Fruit fly (Drosophila melanogaster) whole organism, embryonic: ENCODE data around the gene CG3862.

Experiments
- Abd-B ChIP-seq: fragments of 200-800 bp; sonication (Bioruptor generic); optimal IDR thresholded peaks from 2 replicates; lab custom pipeline; 2018; ENCODE audit warnings: missing biosample characterization, mild to moderate bottlenecking, missing genetic modification characterization, moderate library complexity
- Adf1 ChIP-seq: fragments of 200-800 bp; sonication (Bioruptor generic); IDR thresholded peaks from 2 replicates; pipeline ENCODE4 v1.3.6; 2022; ENCODE audit warnings: missing biosample characterization, missing genetic modification characterization
- Atf-2 ChIP-seq: fragments of 200-800 bp; sonication (Bioruptor generic); optimal IDR thresholded peaks from 2 replicates; lab custom pipeline; 2016; ENCODE audit warnings: missing biosample characterization, missing genetic modification characterization
- Atf6 ChIP-seq: fragments of 200-800 bp; sonication (Bioruptor generic); IDR thresholded peaks from 2 replicates; pipeline ENCODE4 v1.3.6; 2022; ENCODE audit warnings: missing biosample characterization, missing genetic modification characterization
- B-H1 ChIP-seq: fragments of 200-800 bp; sonication (Bioruptor generic); IDR thresholded peaks from 3 replicates; pipeline ENCODE4 v1.3.6; 2022; ENCODE audit warnings: missing biosample characterization, missing genetic modification characterization
- BEAF-32 ChIP-seq: fragments of 200-800 bp; sonication (Bioruptor generic); optimal IDR thresholded peaks from 3 replicates; lab custom pipeline; 2017; ENCODE audit warnings: missing biosample characterization, missing genetic modification characterization, mild to moderate bottlenecking, moderate library complexity, missing genetic modification reagents
- CG10431 ChIP-seq: fragments of 200-800 bp; sonication (Bioruptor generic); optimal IDR thresholded peaks from 3 replicates; lab custom pipeline; 2018; ENCODE audit warnings: missing biosample characterization, mild to moderate bottlenecking, missing genetic modification characterization
- CG12236 ChIP-seq: fragments of 200-800 bp; sonication (Bioruptor generic); optimal IDR thresholded peaks from 2 replicates; lab custom pipeline; 2016; ENCODE audit warnings: missing biosample characterization, missing genetic modification characterization
- CG14014 ChIP-seq: fragments of 200-800 bp; sonication (Bioruptor generic); IDR thresholded peaks from 2 replicates; pipeline ENCODE4 v1.3.6; 2022; ENCODE audit warnings: missing biosample characterization, missing genetic modification characterization
- CG17186 ChIP-seq: fragments of 200-800 bp; sonication (Bioruptor generic); optimal IDR thresholded peaks from 3 replicates; lab custom pipeline; 2017; ENCODE audit warnings: missing biosample characterization, missing genetic modification reagents, missing genetic modification characterization
- CG18764 ChIP-seq: fragments of 200-800 bp; sonication (Bioruptor generic); optimal IDR thresholded peaks from 3 replicates; lab custom pipeline; 2016; ENCODE audit warnings: missing biosample characterization, missing genetic modification characterization
- CG30020 ChIP-seq: fragments of 200-800 bp; optimal IDR thresholded peaks from 2 replicates; lab custom pipeline; 2019; ENCODE audit warnings: missing biosample characterization, mild to moderate bottlenecking, missing genetic modification characterization, moderate library complexity
- CG30403 ChIP-seq: fragments of 200-800 bp; sonication (Bioruptor generic); optimal IDR thresholded peaks from 3 replicates; lab custom pipeline; 2016; ENCODE audit warnings: missing biosample characterization, missing genetic modification characterization
- CG3163 ChIP-seq: fragments of 200-800 bp; sonication (Bioruptor generic); optimal IDR thresholded peaks from 3 replicates; lab custom pipeline; 2016; ENCODE audit warnings: missing biosample characterization, missing genetic modification characterization
- CG3847 ChIP-seq: fragments of 200-800 bp; sonication (Bioruptor generic); IDR thresholded peaks from 2 replicates; pipeline ENCODE4 v1.3.6; 2022; ENCODE audit warnings: missing biosample characterization, missing genetic modification characterization
- CG4404 ChIP-seq: fragments of 200-800 bp; sonication (Bioruptor generic); IDR thresholded peaks from 2 replicates; pipeline ENCODE4 v1.3.6; 2022; ENCODE audit warnings: missing biosample characterization, missing genetic modification characterization
- CG6254 ChIP-seq: fragments of 200-800 bp; sonication (Bioruptor generic); optimal IDR thresholded peaks from 3 replicates; lab custom pipeline; 2017; ENCODE audit warnings: mild to moderate bottlenecking, missing biosample characterization, missing genetic modification reagents, missing genetic modification characterization
- CG7357 ChIP-seq: fragments of 200-800 bp; sonication (Bioruptor generic); IDR thresholded peaks from 3 replicates; pipeline ENCODE4 v1.3.6; 2022; ENCODE audit warnings: missing biosample characterization, missing genetic modification characterization
- CG8388 ChIP-seq: fragments of 200-800 bp; sonication (Bioruptor generic); optimal IDR thresholded peaks from 2 replicates; lab custom pipeline; 2019; ENCODE audit warnings: missing biosample characterization, mild to moderate bottlenecking, missing genetic modification characterization, moderate library complexity
- CG9932 ChIP-seq: fragments of 200-800 bp; sonication (Bioruptor generic); IDR thresholded peaks from 2 replicates; pipeline ENCODE4 v1.3.6; 2022; ENCODE audit warnings: missing biosample characterization, missing genetic modification characterization
- Deaf1 ChIP-seq: fragments of 200-800 bp; optimal IDR thresholded peaks from 3 replicates; lab custom pipeline; 2019; ENCODE audit warnings: missing biosample characterization, mild to moderate bottlenecking, missing genetic modification characterization, moderate library complexity
- Dek ChIP-seq: fragments of 200-800 bp; sonication (Bioruptor generic); optimal IDR thresholded peaks from 3 replicates; lab custom pipeline; 2019; ENCODE audit warnings: missing biosample characterization, mild to moderate bottlenecking, missing genetic modification characterization, moderate library complexity
- E2f2 ChIP-seq: fragments of 200-800 bp; sonication (Bioruptor generic); IDR thresholded peaks from 2 replicates; pipeline ENCODE4 v1.3.6; 2022; ENCODE audit warnings: missing biosample characterization, missing genetic modification characterization
- Gsc ChIP-seq: fragments of 200-800 bp; sonication (Bioruptor generic); IDR thresholded peaks from 2 replicates; pipeline ENCODE4 v1.3.6; 2022; ENCODE audit warnings: missing biosample characterization, missing genetic modification characterization
- Gug ChIP-seq: fragments of 200-800 bp; sonication (Bioruptor generic); IDR thresholded peaks from 4 replicates; pipeline ENCODE4 v1.3.6; 2022; ENCODE audit warnings: missing biosample characterization, missing genetic modification characterization
- HLH54F ChIP-seq: fragments of 200-800 bp; sonication (Bioruptor generic); optimal IDR thresholded peaks from 3 replicates; lab custom pipeline; 2016; ENCODE audit warnings: missing biosample characterization, missing genetic modification characterization
- Hr3 ChIP-seq: fragments of 200-800 bp; sonication (Bioruptor generic); optimal IDR thresholded peaks from 3 replicates; lab custom pipeline; 2016; ENCODE audit warnings: missing biosample characterization, missing genetic modification characterization
- Meics ChIP-seq: fragments of 200-800 bp; sonication (Bioruptor generic); optimal IDR thresholded peaks from 2 replicates; lab custom pipeline; 2017; ENCODE audit warnings: missing biosample characterization, mild to moderate bottlenecking, missing genetic modification characterization
- Optix ChIP-seq: fragments of 200-800 bp; sonication (Bioruptor generic); IDR thresholded peaks from 3 replicates; pipeline ENCODE4 v1.3.6; 2022; ENCODE audit warnings: missing biosample characterization, missing genetic modification characterization
- PHDP ChIP-seq: fragments of 200-800 bp; sonication (Bioruptor generic); optimal IDR thresholded peaks from 3 replicates; lab custom pipeline; 2018; ENCODE audit warnings: missing biosample characterization, mild to moderate bottlenecking, missing genetic modification characterization, moderate library complexity
- Side ChIP-seq: fragments of 200-800 bp; sonication (Bioruptor generic); optimal IDR thresholded peaks from 2 replicates; lab custom pipeline; 2016; ENCODE audit warnings: missing biosample characterization, missing genetic modification characterization
- Xrp1 ChIP-seq: fragments of 200-800 bp; sonication (Bioruptor generic); IDR thresholded peaks from 2 replicates; pipeline ENCODE4 v1.3.6; 2022; ENCODE audit warnings: missing biosample characterization, missing genetic modification characterization
- bab2 ChIP-seq: fragments of 200-800 bp; sonication (Bioruptor generic); optimal IDR thresholded peaks from 2 replicates; lab custom pipeline; 2016; ENCODE audit warnings: missing biosample characterization, missing genetic modification characterization
- cg ChIP-seq: fragments of 200-800 bp; sonication (Bioruptor generic); optimal IDR thresholded peaks from 3 replicates; lab custom pipeline; 2019; ENCODE audit warnings: missing biosample characterization, mild to moderate bottlenecking, missing genetic modification characterization, moderate library complexity
- dm ChIP-seq: fragments of 200-800 bp; sonication (Bioruptor generic); optimal IDR thresholded peaks from 3 replicates; lab custom pipeline; 2016; ENCODE audit warnings: missing biosample characterization, missing genetic modification characterization
- fru ChIP-seq: fragments of >200 bp; optimal IDR thresholded peaks from 2 replicates; lab custom pipeline; 2017
- fu2 ChIP-seq: fragments of 200-800 bp; sonication (Bioruptor generic); optimal IDR thresholded peaks from 2 replicates; lab custom pipeline; 2016; ENCODE audit warnings: missing biosample characterization, missing genetic modification characterization
- gfzf ChIP-seq: fragments of 200-800 bp; sonication (Bioruptor generic); optimal IDR thresholded peaks from 2 replicates; lab custom pipeline; 2016; ENCODE audit warnings: missing biosample characterization, mild to moderate bottlenecking, missing genetic modification characterization, moderate library complexity
- gro ChIP-seq: fragments of 200-800 bp; sonication (Bioruptor generic); optimal IDR thresholded peaks from 2 replicates; lab custom pipeline; 2016; ENCODE audit warnings: missing biosample characterization, missing genetic modification characterization
- kah ChIP-seq: fragments of 200-800 bp; sonication (Bioruptor generic); optimal IDR thresholded peaks from 2 replicates; lab custom pipeline; 2018; ENCODE audit warnings: missing biosample characterization, mild to moderate bottlenecking, missing genetic modification characterization
- nmo ChIP-seq: fragments of 200-800 bp; sonication (Bioruptor generic); optimal IDR thresholded peaks from 2 replicates; lab custom pipeline; 2018; ENCODE audit warnings: missing biosample characterization, mild to moderate bottlenecking, missing genetic modification characterization, moderate library complexity
- oc ChIP-seq: fragments of 200-800 bp; sonication (Bioruptor generic); optimal IDR thresholded peaks from 2 replicates; lab custom pipeline; 2018; ENCODE audit warnings: missing biosample characterization, mild to moderate bottlenecking, missing genetic modification characterization, moderate library complexity
- odd ChIP-seq: fragments of 200-800 bp; sonication (Bioruptor generic); optimal IDR thresholded peaks from 2 replicates; lab custom pipeline; 2017; ENCODE audit warnings: missing biosample characterization, mild to moderate bottlenecking, missing genetic modification characterization
- peb ChIP-seq: fragments of 200-800 bp; sonication (Bioruptor generic); IDR thresholded peaks from 2 replicates; pipeline ENCODE4 v1.3.6; 2022; ENCODE audit warnings: missing biosample characterization, missing genetic modification characterization
- pho ChIP-seq: fragments of 200-800 bp; sonication (Bioruptor generic); optimal IDR thresholded peaks from 2 replicates; lab custom pipeline; 2016; ENCODE audit warnings: missing biosample characterization, missing genetic modification characterization
- pum ChIP-seq: fragments of 200-800 bp; sonication (Bioruptor generic); optimal IDR thresholded peaks from 2 replicates; lab custom pipeline; 2016; ENCODE audit warnings: missing biosample characterization, missing genetic modification characterization
- seq ChIP-seq: fragments of 200-800 bp; sonication (Bioruptor generic); IDR thresholded peaks from 2 replicates; pipeline ENCODE4 v1.3.6; 2022; ENCODE audit warnings: missing biosample characterization, missing genetic modification characterization
- shn ChIP-seq: fragments of 200-800 bp; sonication (Bioruptor generic); optimal IDR thresholded peaks from 3 replicates; lab custom pipeline; 2016; ENCODE audit warnings: missing biosample characterization, missing genetic modification characterization
- trh ChIP-seq: fragments of 200-800 bp; sonication (Bioruptor generic); optimal IDR thresholded peaks from 2 replicates; lab custom pipeline; 2016; ENCODE audit warnings: missing biosample characterization, missing genetic modification characterization
- twi ChIP-seq: fragments of 200-800 bp; optimal IDR thresholded peaks from 2 replicates; lab custom pipeline; 2019; ENCODE audit warnings: missing biosample characterization, mild to moderate bottlenecking, missing genetic modification characterization, moderate library complexity
- wor ChIP-seq: fragments of 200-800 bp; sonication (Bioruptor generic); IDR thresholded peaks from 2 replicates; pipeline ENCODE4 v1.3.6; 2022; ENCODE audit warnings: missing biosample characterization, missing genetic modification characterization

The CG3862 gene

DNA sequence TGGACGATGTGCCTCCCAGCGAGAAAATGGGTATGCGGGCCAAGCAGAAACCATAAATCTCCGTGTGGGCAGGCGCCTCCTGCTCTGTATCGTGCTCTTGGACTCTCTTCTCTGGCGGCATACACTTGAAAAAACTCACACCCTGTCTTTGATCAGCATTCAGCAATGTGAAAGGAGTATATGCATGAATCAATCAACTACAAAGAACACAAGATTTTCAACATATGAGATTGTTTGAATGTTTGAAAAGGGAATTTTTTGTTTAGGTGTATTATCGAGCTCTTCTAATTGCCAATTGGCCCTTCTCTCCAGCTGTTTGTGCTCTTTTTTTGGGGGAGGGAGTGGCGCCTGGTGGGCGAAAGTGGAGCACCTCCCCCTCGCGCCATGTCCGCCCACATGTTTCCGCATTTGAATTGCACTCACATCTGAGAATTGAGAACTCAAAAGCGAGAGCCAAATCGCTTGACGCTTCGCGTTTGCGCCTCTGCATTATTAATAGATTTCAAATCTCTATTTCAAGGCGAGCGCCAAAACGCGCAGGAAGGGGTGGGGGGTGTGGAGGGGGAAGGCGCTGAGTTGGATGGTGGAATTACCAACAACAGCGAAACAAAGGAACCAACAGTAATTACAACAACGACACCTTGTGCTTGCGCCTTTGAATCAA, 19.8 kb upstream of the CG3862 start (continued):
- TF ChIP-seq B-H1 (peak; percentile 85), Meics (peak; percentile 90), bab2 (peak; percentile 85), CG30403 (GFP tag; lab: Kevin White, UChicago) (peak; percentile 84), Atf-2 (GFP tag; lab: Kevin White, UChicago) (peak; percentile 80), Abd-B (GFP tag; lab: Kevin White, UChicago) (peak; percentile 78), twi (tag; lab: Kevin White, UChicago) (peak; percentile 59), BEAF-32 (GFP tag; lab: Kevin White, UChicago) (no peak), fu2 (GFP tag; lab: Kevin White, UChicago) (peak; percentile 80), HLH54F (GFP tag; lab: Kevin White, UChicago) (peak; percentile 82), CG7357 (GFP tag; lab: Robert Waterston, UW) (peak; percentile 75), Deaf1 (tag; lab: Kevin White, UChicago) (peak; percentile 58), CG3847 (peak; percentile 83), CG18764 (GFP tag; lab: Kevin White, UChicago) (peak; percentile 81), Adf1 (GFP tag; lab: Robert Waterston, UW) (peak; percentile 67), Hr3 (GFP tag; lab: Kevin White, UChicago) (peak; percentile 84), nmo (GFP tag; lab: Kevin White, UChicago) (peak; percentile 77), Xrp1 (peak; percentile 89), Optix (GFP tag; lab: Robert Waterston, UW) (peak; percentile 88), CG8388 (GFP tag; lab: Kevin White, UChicago) (peak; percentile 73), Side (GFP tag; lab: Kevin White, UChicago) (peak; percentile 88), shn (GFP tag; lab: Kevin White, UChicago) (peak; percentile 85), Gug (GFP tag; lab: Robert Waterston, UW) (peak; percentile 88; the same call in 3 of the 4 replicates), trh (GFP tag; lab: Kevin White, UChicago) (peak; percentile 51), E2f2 (GFP tag; lab: Robert Waterston, UW) (peak; percentile 69), CG3163 (peak; percentile 86), PHDP (tag; lab: Kevin White, UChicago) (peak; percentile 88), pho (GFP tag; lab: Kevin White, UChicago) (peak; percentile 85), oc (tag; lab: Kevin White, UChicago) (peak; percentile 86), Atf6 (GFP tag; lab: Robert Waterston, UW) (peak; percentile 87), dm (GFP tag; lab: Kevin White, UChicago) (peak; percentile 80), pum (peak; percentile 83), peb (GFP tag; lab: Robert Waterston, UW) (peak; percentile 70), CG17186 (GFP tag; lab: Kevin White, UChicago) (peak; percentile 54), Dek (tag; lab: Kevin White, UChicago) (peak; percentile 84), CG4404 (GFP tag; lab: Robert Waterston, UW) (peak; percentile 64), gro (GFP tag; lab: Kevin White, UChicago) (peak; percentile 69), wor (GFP tag; lab: Robert Waterston, UW) (peak; percentile 82), cg (GFP tag; lab: Kevin White, UChicago) (no peak), odd (GFP tag; lab: Kevin White, UChicago) (peak; percentile 78), Gsc (peak; percentile 63), CG12236 (GFP tag; lab: Kevin White, UChicago) (peak; percentile 60), CG30020 (tag; lab: Kevin White, UChicago) (peak; percentile 2), kah (peak; percentile 56), CG14014 (GFP tag; lab: Robert Waterston, UW) (peak; percentile 90), CG6254 (GFP tag; lab: Kevin White, UChicago) (peak; percentile 74), CG9932 (GFP tag; lab: Robert Waterston, UW) (peak; percentile 91), seq (GFP tag; lab: Robert Waterston, UW) (peak; percentile 81), fru (no peak), gfzf (GFP tag; lab: Kevin White, UChicago) (no peak), CG10431 (peak; percentile 40)
